Worm (Caenorhabditis elegans) whole organism, early embryonic: ENCODE results near the gene lelo-4.

Source experiments
- B0310.2 ChIP-seq: sonication (generic microtip); optimal IDR thresholded peaks from 2 replicates; lab custom pipeline; 2016; ENCODE audit warnings: mild to moderate bottlenecking, missing genetic modification characterization, missing compliant biosample characterization
- F13C5.2 ChIP-seq: sonication (generic microtip); optimal IDR thresholded peaks from 2 replicates; lab custom pipeline; 2017; ENCODE audit warnings: mild to moderate bottlenecking, missing genetic modification characterization, inconsistent platforms, missing compliant biosample characterization
- ama-1 ChIP-seq: fragments of 150-350 bp; optimal IDR thresholded peaks from 2 replicates; lab custom pipeline; 2014
- ceh-36 ChIP-seq: sonication (generic microtip); optimal IDR thresholded peaks from 2 replicates; lab custom pipeline; 2016; ENCODE audit warnings: missing genetic modification characterization, inconsistent platforms, missing compliant biosample characterization
- ets-7 ChIP-seq: sonication (generic microtip); optimal IDR thresholded peaks from 2 replicates; lab custom pipeline; 2016; ENCODE audit warnings: missing genotype, missing genetic modification characterization, missing compliant biosample characterization
- flt-1 ChIP-seq: fragments of 200-800 bp; sonication (Bioruptor generic); IDR thresholded peaks from 2 replicates; pipeline ENCODE4 v1.3.6; 2022; ENCODE audit warnings: missing genetic modification characterization, missing compliant biosample characterization
- hmbx-1 ChIP-seq: sonication (generic microtip); optimal IDR thresholded peaks from 2 replicates; lab custom pipeline; 2016; ENCODE audit warnings: mild to moderate bottlenecking, missing genetic modification characterization, missing compliant biosample characterization
- hnd-1 ChIP-seq: sonication (generic microtip); optimal IDR thresholded peaks from 2 replicates; lab custom pipeline; 2016; ENCODE audit warnings: missing genetic modification characterization, missing compliant biosample characterization
- pes-1 ChIP-seq: fragments of 200-800 bp; sonication (Bioruptor generic); IDR thresholded peaks from 2 replicates; pipeline ENCODE4 v1.3.6; 2022; ENCODE audit warnings: missing genetic modification reagents, missing genetic modification characterization, missing compliant biosample characterization
- scrt-1 ChIP-seq: fragments of 200-800 bp; sonication (Bioruptor generic); IDR thresholded peaks from 2 replicates; pipeline ENCODE4 v1.3.6; 2022; ENCODE audit warnings: missing genetic modification characterization, missing compliant biosample characterization
- sea-1 ChIP-seq: fragments of 200-800 bp; sonication (Bioruptor generic); conservative IDR thresholded peaks from 2 replicates; pipeline ENCODE4 v1.3.6; 2022; ENCODE audit warnings: missing genetic modification characterization, missing compliant biosample characterization
- tbx-11 ChIP-seq: fragments of 200-800 bp; sonication (Bioruptor generic); IDR thresholded peaks from 2 replicates; pipeline ENCODE4 v1.3.6; 2022; ENCODE audit warnings: missing genetic modification characterization, missing compliant biosample characterization
- tbx-37 ChIP-seq: fragments of 200-800 bp; sonication (Bioruptor generic); conservative IDR thresholded peaks from 2 replicates; pipeline ENCODE4 v1.3.6; 2022; ENCODE audit warnings: missing genetic modification reagents, missing genetic modification characterization, missing compliant biosample characterization

DNA sequence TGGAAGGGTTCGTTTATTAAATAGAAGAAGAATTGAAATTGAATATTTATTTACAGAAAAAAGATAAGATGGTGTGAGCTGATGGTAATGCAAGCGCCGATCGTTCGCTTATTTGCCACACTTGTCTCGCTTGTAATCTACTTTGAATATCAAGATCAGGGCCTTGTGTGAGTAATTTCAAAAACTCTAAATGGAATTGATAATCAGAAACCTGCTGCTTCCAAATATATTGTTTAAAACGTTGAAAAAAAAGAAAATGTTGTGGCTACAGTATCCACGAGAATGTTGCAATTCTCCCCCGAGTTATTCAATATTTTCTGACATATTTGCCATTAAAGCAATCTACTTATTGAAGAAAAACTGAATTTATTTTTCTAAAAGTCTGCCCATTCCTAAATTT lies 3.9 kb upstream of the lelo-4 start:
- TF ChIP-seq scrt-1 = no peak
- TF ChIP-seq flt-1 = no peak
- no peak for TF ChIP-seq sea-1 (GFP tag; lab: Robert Waterston, UW)
- no peak for TF ChIP-seq ama-1 (lab: Kevin White, UChicago)
- no peak for TF ChIP-seq hmbx-1 (tag; lab: Kevin White, UChicago)
- no peak for TF ChIP-seq ets-7 (tag; lab: Kevin White, UChicago)
- no peak for TF ChIP-seq tbx-11 (GFP tag; lab: Robert Waterston, UW)
- no peak for TF ChIP-seq tbx-37 (GFP tag; lab: Robert Waterston, UW)
- TF ChIP-seq F13C5.2 (tag; lab: Kevin White, UChicago) = no peak
- no peak for TF ChIP-seq ceh-36
- no peak for TF ChIP-seq B0310.2 (tag; lab: Kevin White, UChicago)
- TF ChIP-seq pes-1 (GFP tag; lab: Robert Waterston, UW) = no peak
- TF ChIP-seq hnd-1 (tag; lab: Kevin White, UChicago) = no peak
